Worm (Caenorhabditis elegans) whole organism, L3 larva: ENCODE results near the gene F44D12.10.

Experiments used
- R02D3.7 ChIP-seq: fragments of 150-350 bp; optimal IDR thresholded peaks from 2 replicates; lab custom pipeline; 2014; ENCODE audit warnings: missing biosample characterization, missing genetic modification characterization
- aly-2 ChIP-seq: fragments of 150-350 bp; optimal IDR thresholded peaks from 2 replicates; lab custom pipeline; 2014; ENCODE audit warnings: missing biosample characterization, missing genetic modification characterization
- ceh-16 ChIP-seq: sonication (generic microtip); optimal IDR thresholded peaks from 2 replicates; lab custom pipeline; 2017; ENCODE audit warnings: missing biosample characterization, missing genetic modification characterization
- ceh-9 ChIP-seq: sonication (generic microtip); optimal IDR thresholded peaks from 2 replicates; lab custom pipeline; 2018; ENCODE audit warnings: missing biosample characterization, missing genetic modification characterization
- daf-12 ChIP-seq: fragments of 150-350 bp; optimal IDR thresholded peaks from 2 replicates; lab custom pipeline; 2014; ENCODE audit warnings: missing biosample characterization, missing genetic modification reagents, missing genetic modification characterization
- egl-27 ChIP-seq: sonication (generic microtip); optimal IDR thresholded peaks from 4 replicates; lab custom pipeline; 2017; ENCODE audit warnings: missing biosample characterization, missing genetic modification reagents, missing genetic modification characterization
- egl-5 ChIP-seq: fragments of 150-350 bp; optimal IDR thresholded peaks from 2 replicates; lab custom pipeline; 2017; ENCODE audit warnings: missing biosample characterization, missing genetic modification reagents, missing genetic modification characterization, inconsistent platforms
- elt-2 ChIP-seq: sonication (generic microtip); optimal IDR thresholded peaks from 2 replicates; lab custom pipeline; 2016; ENCODE audit warnings: missing genetic modification reagents, mild to moderate bottlenecking, missing genetic modification characterization, missing compliant biosample characterization
- eor-1 ChIP-seq, 2 experiments: fragments of 150-350 bp; optimal IDR thresholded peaks; 2 replicates each; lab custom pipeline; 2014 to 2018; ENCODE audit warnings: missing biosample characterization in 2 of 2, missing genetic modification characterization in 2 of 2
- fkh-2 ChIP-seq: fragments of 150-350 bp; optimal IDR thresholded peaks from 2 replicates; lab custom pipeline; 2014; ENCODE audit warnings: missing biosample characterization, missing genetic modification reagents, missing genetic modification characterization
- fos-1 ChIP-seq: fragments of 150-350 bp; optimal IDR thresholded peaks from 2 replicates; lab custom pipeline; 2014; ENCODE audit warnings: missing biosample characterization, missing genetic modification characterization
- jun-1 ChIP-seq: fragments of 150-350 bp; optimal IDR thresholded peaks from 2 replicates; lab custom pipeline; 2014; ENCODE audit warnings: missing biosample characterization, missing genetic modification reagents, missing genetic modification characterization
- lin-15B ChIP-seq: fragments of 150-350 bp; optimal IDR thresholded peaks from 2 replicates; lab custom pipeline; 2014; ENCODE audit warnings: missing biosample characterization, missing genetic modification characterization
- lin-39 ChIP-seq: fragments of 150-350 bp; optimal IDR thresholded peaks from 2 replicates; lab custom pipeline; 2018; ENCODE audit warnings: missing biosample characterization, missing genetic modification reagents, missing genetic modification characterization
- lsy-12 ChIP-seq: sonication (generic microtip); optimal IDR thresholded peaks from 2 replicates; lab custom pipeline; 2016; ENCODE audit warnings: mild to moderate bottlenecking, missing genetic modification characterization, missing compliant biosample characterization
- mml-1 ChIP-seq: fragments of 150-350 bp; sonication (generic microtip); optimal IDR thresholded peaks from 3 replicates; lab custom pipeline; 2014; ENCODE audit warnings: missing biosample characterization, missing genetic modification characterization
- nhr-11 ChIP-seq: fragments of 150-350 bp; optimal IDR thresholded peaks from 2 replicates; lab custom pipeline; 2014; ENCODE audit warnings: missing biosample characterization, missing genetic modification characterization
- nhr-12 ChIP-seq: fragments of 150-350 bp; optimal IDR thresholded peaks from 2 replicates; lab custom pipeline; 2014; ENCODE audit warnings: missing biosample characterization, missing genetic modification characterization
- nhr-237 ChIP-seq: fragments of 150-350 bp; optimal IDR thresholded peaks from 2 replicates; lab custom pipeline; 2014; ENCODE audit warnings: missing biosample characterization, missing genetic modification characterization
- nhr-25 ChIP-seq: sonication (generic microtip); optimal IDR thresholded peaks from 2 replicates; lab custom pipeline; 2017; ENCODE audit warnings: missing biosample characterization, missing genetic modification characterization
- nhr-28 ChIP-seq: fragments of 150-350 bp; optimal IDR thresholded peaks from 2 replicates; lab custom pipeline; 2014; ENCODE audit warnings: missing biosample characterization, missing genetic modification characterization
- nhr-43 ChIP-seq: sonication (generic microtip); optimal IDR thresholded peaks from 2 replicates; lab custom pipeline; 2016; ENCODE audit warnings: mild to moderate bottlenecking, missing genetic modification characterization, missing compliant biosample characterization; ENCODE audit not compliant: poor library complexity, severe bottlenecking
- nhr-76 ChIP-seq: fragments of 150-350 bp; sonication (generic microtip); optimal IDR thresholded peaks from 5 replicates; lab custom pipeline; 2014; ENCODE audit warnings: missing biosample characterization, missing genetic modification characterization
- nhr-77 ChIP-seq: fragments of 150-350 bp; optimal IDR thresholded peaks from 2 replicates; lab custom pipeline; 2014; ENCODE audit warnings: missing biosample characterization, missing genetic modification characterization
- pha-4 ChIP-seq: fragments of 150-350 bp; optimal IDR thresholded peaks from 2 replicates; lab custom pipeline; 2014; ENCODE audit warnings: missing biosample characterization, missing genetic modification reagents, missing genetic modification characterization
- pqm-1 ChIP-seq: fragments of 150-350 bp; optimal IDR thresholded peaks from 2 replicates; lab custom pipeline; 2017; ENCODE audit warnings: missing biosample characterization, missing genetic modification characterization, inconsistent platforms
- snpc-4 ChIP-seq: fragments of 150-350 bp; optimal IDR thresholded peaks from 2 replicates; lab custom pipeline; 2014; ENCODE audit warnings: missing biosample characterization, missing genetic modification characterization
- tbx-2 ChIP-seq: sonication (generic microtip); optimal IDR thresholded peaks from 2 replicates; lab custom pipeline; 2016; ENCODE audit warnings: mild to moderate bottlenecking, missing genetic modification characterization, missing compliant biosample characterization
- unc-39 ChIP-seq: sonication (generic microtip); optimal IDR thresholded peaks from 4 replicates; lab custom pipeline; 2017; ENCODE audit warnings: missing biosample characterization, missing genetic modification characterization
- unc-62 ChIP-seq: fragments of 150-350 bp; sonication (generic microtip); optimal IDR thresholded peaks from 4 replicates; lab custom pipeline; 2014; ENCODE audit warnings: missing biosample characterization, missing genetic modification reagents, missing genetic modification characterization
- zag-1 ChIP-seq: fragments of 150-350 bp; optimal IDR thresholded peaks from 2 replicates; lab custom pipeline; 2014; ENCODE audit warnings: missing biosample characterization, missing genetic modification characterization
- ztf-11 ChIP-seq: fragments of 150-350 bp; optimal IDR thresholded peaks from 2 replicates; lab custom pipeline; 2014; ENCODE audit warnings: missing biosample characterization, missing genetic modification characterization
- ztf-4 ChIP-seq: fragments of 150-350 bp; optimal IDR thresholded peaks from 2 replicates; lab custom pipeline; 2014; ENCODE audit warnings: missing biosample characterization, missing genetic modification characterization

Gene F44D12.10

DNA sequence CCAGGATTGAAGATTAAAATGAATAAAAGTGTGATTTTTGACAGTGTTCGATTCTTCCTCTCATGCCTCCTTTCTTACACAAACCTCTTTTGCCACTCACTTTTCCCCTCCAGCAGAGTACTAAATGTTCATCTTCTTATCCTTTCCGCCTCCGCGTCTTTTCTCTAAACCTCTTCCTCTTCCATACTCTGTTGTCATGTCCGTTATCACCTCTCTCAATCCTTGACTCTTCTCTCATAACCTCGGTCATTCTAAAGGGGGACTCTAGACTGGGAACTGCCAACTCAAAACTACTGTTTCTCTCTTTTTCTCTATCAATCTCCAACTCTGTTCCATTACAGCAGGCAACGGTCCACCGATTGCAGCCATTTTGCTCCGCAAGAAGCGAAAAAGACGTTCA, 11.4 kb upstream of the F44D12.10 start:
- TF ChIP-seq daf-12 (tag; lab: Kevin White, UChicago) (no peak), lin-15B (tag; lab: Kevin White, UChicago) (no peak), nhr-43 (tag; lab: Kevin White, UChicago) (no peak), nhr-25 (no peak), fos-1 (no peak), zag-1 (tag; lab: Kevin White, UChicago) (no peak), aly-2 (tag; lab: Kevin White, UChicago) (no peak), nhr-11 (tag; lab: Kevin White, UChicago) (no peak), R02D3.7 (no peak), egl-5 (tag; lab: Kevin White, UChicago) (no peak), unc-62 (GFP tag; lab: Kevin White, UChicago) (no peak), nhr-237 (tag; lab: Kevin White, UChicago) (no peak), ztf-11 (tag; lab: Kevin White, UChicago) (no peak), snpc-4 (tag; lab: Kevin White, UChicago) (no peak)

DNA sequence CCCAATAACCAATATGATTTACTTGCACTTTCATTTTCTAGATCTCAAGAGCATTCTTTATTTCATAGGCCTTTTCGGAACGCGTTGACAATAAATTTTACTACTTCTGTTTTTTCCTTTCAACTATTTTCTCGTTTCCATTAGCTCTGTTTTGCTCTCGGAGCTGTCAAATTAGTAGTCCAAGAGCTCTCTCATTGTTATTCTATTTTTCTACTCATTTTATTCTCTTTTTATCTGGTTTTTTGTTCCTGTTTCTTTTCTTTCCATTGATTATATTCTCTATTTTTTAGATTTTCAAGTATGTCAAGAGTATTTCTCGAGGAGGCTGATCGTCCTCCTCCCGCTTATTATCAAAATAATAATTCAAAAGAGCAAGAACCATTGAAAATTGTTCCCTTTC, 10.2 kb upstream of the F44D12.10 start, which contains the start of gene T04B2.3:
TSS of gene T04B2.3 (plus strand) at position 301 of the 400 bp plus-strand sequence.
- no peak for TF ChIP-seq ztf-11 (tag; lab: Kevin White, UChicago)
- no peak for TF ChIP-seq nhr-11 (tag; lab: Kevin White, UChicago)
- TF ChIP-seq snpc-4 (tag; lab: Kevin White, UChicago) = no peak
- TF ChIP-seq fkh-2 (tag; lab: Kevin White, UChicago) = no peak
- no peak for TF ChIP-seq nhr-76 (tag; lab: Kevin White, UChicago)
- no peak for TF ChIP-seq nhr-43 (tag; lab: Kevin White, UChicago)

DNA sequence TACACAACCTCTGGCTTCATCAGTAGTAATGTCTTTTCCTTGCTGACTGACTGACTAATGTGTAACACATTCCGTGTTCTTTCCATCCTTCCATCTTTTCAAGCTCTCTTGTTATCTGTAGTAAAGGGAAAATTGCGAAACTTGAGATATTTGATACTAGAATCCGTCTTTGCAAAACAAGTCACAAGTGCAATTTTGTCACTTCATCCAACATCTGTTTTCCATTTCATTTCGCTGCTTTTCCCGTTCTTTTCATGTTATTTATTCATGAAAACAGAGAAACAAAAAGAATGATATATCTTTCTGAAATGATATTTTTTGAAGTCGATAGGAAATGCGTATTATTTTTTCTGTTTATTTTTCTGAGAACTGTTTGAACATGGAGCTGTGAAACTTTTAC, 9.1 kb upstream of the F44D12.10 start:
- TF ChIP-seq ceh-9 (tag; lab: Kevin White, UChicago) (no peak), pqm-1 (tag; lab: Kevin White, UChicago) (no peak), lin-39 (tag; lab: Kevin White, UChicago) (peak; percentile 1)

- TF ChIP-seq nhr-237 (tag; lab: Kevin White, UChicago) (no peak), jun-1 (tag; lab: Kevin White, UChicago) (no peak), pqm-1 (tag; lab: Kevin White, UChicago) (no peak), ceh-16 (tag; lab: Kevin White, UChicago) (no peak), elt-2 (tag; lab: Kevin White, UChicago) (no peak), aly-2 (tag; lab: Kevin White, UChicago) (no peak)
Measured at ce11 chrIV:10042881-10043280, 6.0 kb upstream of the F44D12.10 start, which contains the start of gene frk-1. Gene frk-1, plus strand, starts transcription at chrIV:10043181.

DNA sequence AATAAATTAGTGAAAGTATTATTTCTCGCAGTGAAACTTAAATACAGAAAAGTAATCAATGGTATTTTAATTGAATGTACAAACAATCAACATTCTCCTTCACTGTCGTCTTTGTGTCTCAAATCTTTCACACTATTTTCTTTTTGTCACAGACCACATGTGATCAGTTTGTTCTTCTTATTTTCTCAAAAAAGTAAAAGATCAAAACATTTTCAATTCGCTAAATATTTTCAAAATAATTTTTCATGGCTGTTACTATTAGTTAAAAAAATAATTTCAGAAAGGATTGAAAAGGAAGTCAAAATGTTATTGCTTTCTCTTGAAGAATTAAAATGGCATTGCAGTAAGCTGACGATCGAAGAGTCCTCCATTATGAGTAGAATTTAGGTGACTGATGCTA, 3.9 kb upstream of the F44D12.10 start, which contains the start of gene dhs-31:
TSS of gene dhs-31 (minus strand) at position 101 of the 400 bp plus-strand sequence.
- TF ChIP-seq tbx-2 = no peak
- TF ChIP-seq nhr-12 (tag; lab: Kevin White, UChicago) = no peak
- TF ChIP-seq unc-39 (tag; lab: Kevin White, UChicago) = no peak
- no peak for TF ChIP-seq jun-1 (tag; lab: Kevin White, UChicago)
- TF ChIP-seq aly-2 (tag; lab: Kevin White, UChicago) = no peak
- TF ChIP-seq nhr-77 (tag; lab: Kevin White, UChicago) = no peak
- TF ChIP-seq nhr-28 (tag; lab: Kevin White, UChicago) = no peak

DNA sequence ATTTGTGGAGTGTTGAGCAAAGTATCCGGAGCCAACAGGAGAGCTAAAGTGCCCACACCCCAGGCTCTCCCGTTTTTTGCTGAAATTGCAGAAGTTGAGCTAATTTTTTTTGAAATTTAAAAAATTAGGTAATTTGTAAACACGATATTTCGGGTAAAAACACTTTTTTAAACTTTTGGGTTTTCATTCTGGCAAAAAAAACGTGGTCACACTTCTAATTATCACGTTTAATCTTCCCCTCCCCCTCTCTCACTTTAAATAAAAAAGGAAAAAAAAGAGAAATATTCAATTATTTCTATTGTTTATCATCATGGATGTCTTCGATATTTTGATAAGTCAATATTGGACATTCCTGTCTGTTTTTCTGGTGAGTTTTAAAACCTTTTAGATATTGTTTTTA, 3.8 kb downstream of the F44D12.10 start, which contains the start of gene F44D12.6:
TSS of gene F44D12.6 (plus strand) at position 301 of the 400 bp plus-strand sequence.
- TF ChIP-seq nhr-43 (tag; lab: Kevin White, UChicago) (no peak), egl-5 (tag; lab: Kevin White, UChicago) (no peak), daf-12 (tag; lab: Kevin White, UChicago) (no peak), lin-39 (tag; lab: Kevin White, UChicago) (no peak), aly-2 (tag; lab: Kevin White, UChicago) (no peak), eor-1 (tag; optimal IDR thresholded peaks at IDR 0.05; lab: Kevin White, UChicago) (no peak), mml-1 (tag; lab: Kevin White, UChicago) (no peak), nhr-237 (tag; lab: Kevin White, UChicago) (no peak), lsy-12 (tag; lab: Kevin White, UChicago) (no peak), pha-4 (tag; lab: Kevin White, UChicago) (no peak), pqm-1 (tag; lab: Kevin White, UChicago) (no peak), egl-27 (tag; lab: Kevin White, UChicago) (no peak), nhr-28 (tag; lab: Kevin White, UChicago) (no peak), nhr-76 (tag; lab: Kevin White, UChicago) (no peak), nhr-25 (no peak), ztf-4 (tag; lab: Kevin White, UChicago) (no peak), nhr-77 (tag; lab: Kevin White, UChicago) (no peak)
